Worm (Caenorhabditis elegans) whole organism, mixed stage, embryonic: ENCODE data around the gene F59A7.11.

Source experiments
- bed-3 ChIP-seq: fragments of 200-800 bp; sonication (Bioruptor generic); optimal IDR thresholded peaks from 3 replicates; lab custom pipeline; 2018; ENCODE audit warnings: mild to moderate bottlenecking, missing genetic modification characterization, moderate library complexity, missing compliant biosample characterization
- blmp-1 ChIP-seq: fragments of 150-350 bp; optimal IDR thresholded peaks from 2 replicates; lab custom pipeline; 2014; ENCODE audit warnings: missing biosample characterization, missing genetic modification characterization
- ceh-39 ChIP-seq: fragments of 150-350 bp; optimal IDR thresholded peaks from 2 replicates; lab custom pipeline; 2014; ENCODE audit warnings: missing biosample characterization, missing genetic modification characterization
- ceh-43 ChIP-seq: fragments of 200-800 bp; sonication (Bioruptor generic); optimal IDR thresholded peaks from 2 replicates; lab custom pipeline; 2018; ENCODE audit warnings: mild to moderate bottlenecking, missing genetic modification characterization, moderate library complexity, missing compliant biosample characterization
- ceh-83 ChIP-seq: fragments of 200-800 bp; sonication (Bioruptor generic); optimal IDR thresholded peaks from 2 replicates; lab custom pipeline; 2018; ENCODE audit warnings: mild to moderate bottlenecking, missing genetic modification characterization, missing compliant biosample characterization
- ces-1 ChIP-seq: fragments of 150-350 bp; optimal IDR thresholded peaks from 2 replicates; lab custom pipeline; 2014; ENCODE audit warnings: missing biosample characterization, missing genetic modification reagents, missing genetic modification characterization
- cnd-1 ChIP-seq: fragments of 200-800 bp; sonication (Bioruptor generic); optimal IDR thresholded peaks from 2 replicates; lab custom pipeline; 2018; ENCODE audit warnings: mild to moderate bottlenecking, missing genetic modification characterization, missing compliant biosample characterization
- drap-1 ChIP-seq: fragments of 200-800 bp; sonication (Bioruptor generic); optimal IDR thresholded peaks from 3 replicates; lab custom pipeline; 2018; ENCODE audit warnings: mild to moderate bottlenecking, missing genetic modification characterization, missing compliant biosample characterization
- elt-1 ChIP-seq: sonication (generic microtip); optimal IDR thresholded peaks from 2 replicates; lab custom pipeline; 2017; ENCODE audit warnings: missing genetic modification characterization, mild to moderate bottlenecking, missing compliant biosample characterization, antibody characterized with exemption, moderate library complexity, borderline replicate concordance; ENCODE audit not compliant: insufficient read depth
- elt-3 ChIP-seq: fragments of 150-350 bp; optimal IDR thresholded peaks from 2 replicates; lab custom pipeline; 2014; ENCODE audit warnings: missing biosample characterization, missing genetic modification characterization
- flh-1 ChIP-seq: fragments of 200-800 bp; sonication (Bioruptor generic); optimal IDR thresholded peaks from 2 replicates; lab custom pipeline; 2018; ENCODE audit warnings: mild to moderate bottlenecking, missing genetic modification characterization, moderate library complexity, missing compliant biosample characterization
- ham-2 ChIP-seq: fragments of 200-800 bp; sonication (Bioruptor generic); optimal IDR thresholded peaks from 2 replicates; lab custom pipeline; 2018; ENCODE audit warnings: mild to moderate bottlenecking, missing genetic modification characterization, missing compliant biosample characterization
- hlh-1 ChIP-seq: fragments of 150-350 bp; optimal IDR thresholded peaks from 2 replicates; lab custom pipeline; 2014; ENCODE audit warnings: missing biosample characterization, missing genetic modification reagents, missing genetic modification characterization
- lin-13 ChIP-seq: fragments of 150-350 bp; optimal IDR thresholded peaks from 2 replicates; lab custom pipeline; 2014; ENCODE audit warnings: missing biosample characterization, missing genetic modification characterization
- lin-32 ChIP-seq: fragments of 200-800 bp; sonication (Bioruptor generic); optimal IDR thresholded peaks from 2 replicates; lab custom pipeline; 2018; ENCODE audit warnings: mild to moderate bottlenecking, missing genetic modification characterization, missing compliant biosample characterization
- lsy-2 ChIP-seq: fragments of 150-350 bp; optimal IDR thresholded peaks from 2 replicates; lab custom pipeline; 2014; ENCODE audit warnings: missing biosample characterization, missing genetic modification characterization
- mab-5 ChIP-seq: fragments of 150-350 bp; optimal IDR thresholded peaks from 2 replicates; lab custom pipeline; 2014; ENCODE audit warnings: missing biosample characterization, missing genetic modification characterization
- mep-1 ChIP-seq: fragments of 150-350 bp; optimal IDR thresholded peaks from 2 replicates; lab custom pipeline; 2017; ENCODE audit warnings: missing biosample characterization, missing genetic modification reagents, missing genetic modification characterization, inconsistent platforms
- mls-2 ChIP-seq: sonication (generic microtip); optimal IDR thresholded peaks from 2 replicates; lab custom pipeline; 2016; ENCODE audit warnings: mild to moderate bottlenecking, missing genetic modification characterization, moderate library complexity, missing compliant biosample characterization
- nhr-12 ChIP-seq: fragments of 150-350 bp; optimal IDR thresholded peaks from 2 replicates; lab custom pipeline; 2014; ENCODE audit warnings: missing biosample characterization, missing genetic modification characterization
- nhr-2 ChIP-seq: fragments of 150-350 bp; optimal IDR thresholded peaks from 2 replicates; lab custom pipeline; 2014; ENCODE audit warnings: missing biosample characterization, missing genetic modification characterization
- nhr-28 ChIP-seq: fragments of 150-350 bp; optimal IDR thresholded peaks from 2 replicates; lab custom pipeline; 2014; ENCODE audit warnings: missing biosample characterization, missing genetic modification characterization
- nhr-76 ChIP-seq: sonication (generic microtip); optimal IDR thresholded peaks from 2 replicates; lab custom pipeline; 2017; ENCODE audit warnings: missing biosample characterization, missing genetic modification characterization
- pha-4 ChIP-seq: fragments of 150-350 bp; optimal IDR thresholded peaks from 2 replicates; lab custom pipeline; 2018; ENCODE audit warnings: missing biosample characterization, missing genetic modification reagents, missing genetic modification characterization
- sem-2 ChIP-seq: fragments of 200-800 bp; sonication (Bioruptor generic); optimal IDR thresholded peaks from 2 replicates; lab custom pipeline; 2018; ENCODE audit warnings: mild to moderate bottlenecking, missing genetic modification characterization, missing compliant biosample characterization
- sptf-1 ChIP-seq: sonication (generic microtip); optimal IDR thresholded peaks from 2 replicates; lab custom pipeline; 2017; ENCODE audit warnings: mild to moderate bottlenecking, missing genetic modification characterization, moderate library complexity, missing compliant biosample characterization
- tbx-8 ChIP-seq: fragments of 200-800 bp; sonication (Bioruptor generic); optimal IDR thresholded peaks from 2 replicates; lab custom pipeline; 2018; ENCODE audit warnings: mild to moderate bottlenecking, missing genetic modification characterization, moderate library complexity, missing compliant biosample characterization
- unc-120 ChIP-seq: sonication (generic microtip); optimal IDR thresholded peaks from 2 replicates; lab custom pipeline; 2017; ENCODE audit warnings: missing genetic modification characterization, missing compliant biosample characterization; ENCODE audit not compliant: poor library complexity, severe bottlenecking
- unc-39 ChIP-seq: fragments of 150-350 bp; optimal IDR thresholded peaks from 2 replicates; lab custom pipeline; 2014; ENCODE audit warnings: missing biosample characterization, missing genetic modification characterization
- unc-62 ChIP-seq: fragments of 150-350 bp; optimal IDR thresholded peaks from 2 replicates; lab custom pipeline; 2014; ENCODE audit warnings: missing biosample characterization, missing genetic modification reagents, missing genetic modification characterization
- zip-8 ChIP-seq: fragments of 150-350 bp; optimal IDR thresholded peaks from 2 replicates; lab custom pipeline; 2014; ENCODE audit warnings: missing biosample characterization, missing genetic modification characterization
- ztf-11 ChIP-seq: fragments of 150-350 bp; optimal IDR thresholded peaks from 2 replicates; lab custom pipeline; 2014; ENCODE audit warnings: missing biosample characterization, missing genetic modification characterization

Gene F59A7.11

ce11 chrV:2045956-2046355 lies 32.2 kb upstream of the F59A7.11 start, which contains the start of gene Y40B10A.5:
Gene Y40B10A.5 (minus strand): TSS chrV:2046056.
- TF ChIP-seq hlh-1, result no peak
- no peak for TF ChIP-seq lin-13 (tag; lab: Kevin White, UChicago)
- TF ChIP-seq ces-1 (GFP tag; lab: Kevin White, UChicago), result no peak
- no peak for TF ChIP-seq mep-1 (tag; lab: Kevin White, UChicago)
- no peak for TF ChIP-seq lin-32 (GFP tag; lab: Kevin White, UChicago)
- TF ChIP-seq nhr-28, result no peak
- no peak for TF ChIP-seq mls-2 (tag; lab: Kevin White, UChicago)
- no peak for TF ChIP-seq ham-2 (GFP tag; lab: Kevin White, UChicago)

DNA sequence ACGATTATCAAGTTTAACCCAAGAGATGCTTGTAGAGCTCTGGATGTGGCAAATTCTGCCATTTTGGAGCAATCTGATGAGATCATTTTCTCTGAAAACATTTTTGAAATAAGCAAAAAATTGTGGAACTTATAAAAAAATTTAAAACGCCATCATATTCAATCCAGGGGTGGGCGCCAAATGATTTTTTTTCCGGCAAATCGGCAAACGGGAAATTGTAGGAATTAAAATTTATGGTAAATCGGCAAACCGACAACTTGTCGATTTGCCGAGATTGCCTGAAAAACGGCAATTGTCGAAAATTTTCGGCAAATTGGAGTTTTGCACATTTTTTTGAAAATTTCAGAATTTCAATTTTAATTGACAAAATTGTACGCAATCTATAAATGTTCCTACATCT lies 21.8 kb upstream of the F59A7.11 start, which contains the start of gene srab-23:
TSS of gene srab-23 (minus strand) at position 101 of the 400 bp plus-strand sequence.
- TF ChIP-seq ceh-39 (no peak), ztf-11 (no peak), pha-4 (no peak), hlh-1 (no peak), bed-3 (GFP tag; lab: Kevin White, UChicago) (no peak), sem-2 (GFP tag; lab: Kevin White, UChicago) (no peak), nhr-76 (tag; lab: Kevin White, UChicago) (no peak), nhr-12 (no peak), ceh-43 (GFP tag; lab: Kevin White, UChicago) (no peak), ces-1 (GFP tag; lab: Kevin White, UChicago) (no peak), mab-5 (tag; lab: Kevin White, UChicago) (no peak), unc-39 (no peak), tbx-8 (no peak)

DNA sequence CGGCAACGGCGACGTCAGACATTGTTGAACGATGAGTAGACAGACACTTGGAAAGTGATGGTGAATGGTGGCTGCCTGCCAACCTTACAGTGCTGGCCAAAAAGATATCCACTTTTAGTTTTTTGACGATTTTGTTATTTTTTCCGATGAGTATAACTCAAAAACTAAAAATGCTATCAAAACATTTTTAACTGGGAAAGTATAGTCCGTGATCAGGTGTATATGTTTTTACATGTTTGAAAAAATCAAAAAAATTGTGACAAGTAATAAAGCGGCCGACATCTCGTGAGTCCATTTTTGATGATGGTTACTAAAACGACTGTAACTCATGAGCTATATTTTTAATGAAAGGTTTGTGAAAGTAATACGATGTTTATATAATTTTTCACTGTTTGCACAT lies 17.7 kb upstream of the F59A7.11 start, which contains the start of gene hil-6:
TSS of gene hil-6 (minus strand) at position 101 of the 400 bp plus-strand sequence.
- TF ChIP-seq pha-4 (no peak), ces-1 (GFP tag; lab: Kevin White, UChicago) (no peak), drap-1 (GFP tag; lab: Kevin White, UChicago) (no peak), ceh-43 (GFP tag; lab: Kevin White, UChicago) (no peak), mab-5 (tag; lab: Kevin White, UChicago) (no peak), unc-62 (no peak), unc-120 (tag; lab: Kevin White, UChicago) (no peak), lin-32 (GFP tag; lab: Kevin White, UChicago) (no peak), bed-3 (GFP tag; lab: Kevin White, UChicago) (no peak), mls-2 (tag; lab: Kevin White, UChicago) (no peak), zip-8 (tag; lab: Kevin White, UChicago) (no peak), lin-13 (tag; lab: Kevin White, UChicago) (no peak), nhr-12 (no peak), sem-2 (GFP tag; lab: Kevin White, UChicago) (no peak), cnd-1 (tag; lab: Kevin White, UChicago) (no peak), nhr-28 (no peak), ztf-11 (no peak)
- TF ChIP-seq, all 35 proteins: peak for 0

DNA sequence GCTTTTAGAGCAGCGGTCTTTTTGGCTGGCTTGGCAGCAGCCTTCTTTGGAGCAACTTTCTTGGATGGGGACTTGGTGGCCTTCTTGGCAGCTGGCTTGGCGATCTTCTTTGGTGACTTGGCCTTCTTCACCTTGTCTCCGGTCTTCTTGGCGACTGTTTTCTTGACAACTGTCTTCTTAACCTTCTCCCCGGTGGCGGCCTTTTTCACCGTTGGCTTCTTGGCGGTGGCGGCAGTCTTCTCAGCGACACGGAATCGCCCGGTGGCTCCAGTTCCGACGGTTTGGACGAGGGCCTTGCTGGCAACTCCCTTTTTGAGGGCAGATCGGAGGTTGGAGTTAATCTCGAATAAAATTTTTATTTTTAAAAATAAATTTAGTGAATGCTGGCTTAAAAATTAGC lies 16.9 kb upstream of the F59A7.11 start:
- TF ChIP-seq bed-3 (GFP tag; lab: Kevin White, UChicago), result no peak
- TF ChIP-seq sptf-1 (tag; lab: Kevin White, UChicago), result no peak
- no peak for TF ChIP-seq mab-5 (tag; lab: Kevin White, UChicago)
- no peak for TF ChIP-seq ceh-43 (GFP tag; lab: Kevin White, UChicago)
- no peak for TF ChIP-seq sem-2 (GFP tag; lab: Kevin White, UChicago)
- no peak for TF ChIP-seq nhr-2 (tag; lab: Kevin White, UChicago)

DNA sequence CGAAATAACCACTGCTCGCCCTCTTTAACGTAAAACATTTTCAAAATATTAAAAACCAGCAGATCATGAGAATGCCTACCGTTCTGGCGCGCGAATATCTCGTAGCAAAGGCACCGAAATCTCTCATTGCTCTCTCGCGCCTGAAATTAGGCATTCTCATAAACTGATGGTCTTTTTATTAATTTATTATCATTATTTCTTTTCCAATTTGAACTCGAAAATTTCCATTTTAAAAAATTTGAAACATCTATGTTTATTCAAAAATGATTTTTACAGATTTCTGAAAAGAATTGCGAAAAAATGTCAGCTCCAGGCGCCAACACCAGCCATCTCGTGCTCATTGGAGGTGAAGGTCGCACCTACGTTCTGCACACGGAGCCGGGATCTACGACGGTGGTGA lies 16.2 kb upstream of the F59A7.11 start, which contains the start of gene F59A7.12:
TSS of gene F59A7.12 (plus strand) at position 301 of the 400 bp plus-strand sequence.
- no peak for TF ChIP-seq ceh-43 (GFP tag; lab: Kevin White, UChicago)
- no peak for TF ChIP-seq nhr-12
- no peak for TF ChIP-seq ztf-11
- no peak for TF ChIP-seq lin-13 (tag; lab: Kevin White, UChicago)
- no peak for TF ChIP-seq elt-3
- no peak for TF ChIP-seq ceh-83 (GFP tag; lab: Kevin White, UChicago)
- no peak for TF ChIP-seq unc-120 (tag; lab: Kevin White, UChicago)

ce11 chrV:2027787-2028186 lies 14.1 kb upstream of the F59A7.11 start, which contains the start of gene srab-13:
Gene srab-13 (minus strand): TSS chrV:2027887.
- TF ChIP-seq lin-13 (tag; lab: Kevin White, UChicago) (no peak), flh-1 (GFP tag; lab: Kevin White, UChicago) (no peak), blmp-1 (tag; lab: Kevin White, UChicago) (no peak), elt-1 (tag; lab: Kevin White, UChicago) (no peak), zip-8 (tag; lab: Kevin White, UChicago) (no peak), unc-39 (no peak), lsy-2 (no peak), sem-2 (GFP tag; lab: Kevin White, UChicago) (no peak), tbx-8 (no peak), nhr-12 (no peak), ham-2 (GFP tag; lab: Kevin White, UChicago) (no peak), mls-2 (tag; lab: Kevin White, UChicago) (no peak)
- TF ChIP-seq, all 35 proteins: peak for 0
